Worm (Caenorhabditis elegans): ENCODE measurements around the gene brc-2.

Gene brc-2

DNA sequence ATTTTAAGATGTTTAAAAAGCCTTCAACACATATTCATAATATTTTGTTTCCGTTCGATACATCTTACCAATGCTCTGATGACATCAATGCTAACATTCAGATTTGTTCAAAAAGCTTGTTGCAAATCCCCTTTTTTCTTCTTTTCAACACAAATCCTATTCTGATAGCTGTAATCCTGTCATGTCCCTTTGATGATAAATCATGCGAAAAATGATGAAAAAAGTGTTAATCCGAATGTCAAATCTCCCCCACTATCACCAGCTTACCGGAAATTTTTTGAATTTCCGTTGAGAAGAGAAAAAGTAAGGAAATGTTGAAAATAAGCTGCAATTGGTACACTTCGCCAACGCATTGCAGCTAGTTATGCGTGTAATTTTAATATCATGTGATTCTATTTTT, 21.2 kb downstream of the brc-2 start:
- no peak for TF ChIP-seq egl-13 (tag; optimal IDR thresholded peaks at IDR 0.05)
- no peak for TF ChIP-seq pqm-1 (tag; optimal IDR thresholded peaks at IDR 0.05)
- TF ChIP-seq fkh-10 (GFP tag; optimal IDR thresholded peaks at IDR 0.05), result no peak
- no peak for TF ChIP-seq nhr-77 (tag; optimal IDR thresholded peaks at IDR 0.05)
- TF ChIP-seq fkh-8 (tag; optimal IDR thresholded peaks at IDR 0.05), result peak; percentile 63
- peak; percentile 56 for TF ChIP-seq dsc-1 (tag; optimal IDR thresholded peaks at IDR 0.05)
- TF ChIP-seq tlp-1 (tag; optimal IDR thresholded peaks at IDR 0.05), result no peak
- TF ChIP-seq efl-1 (optimal IDR thresholded peaks at IDR 0.05), result no peak
- peak in 1 of 2 experiments; percentile 63 for TF ChIP-seq efl-1 (GFP tag; optimal IDR thresholded peaks at IDR 0.05 in 1 of 2)
- peak; percentile 8 for TF ChIP-seq nhr-85 (tag)
- no peak for TF ChIP-seq ztf-11 (tag; optimal IDR thresholded peaks at IDR 0.05)
- TF ChIP-seq Y116A8C.19 (tag; optimal IDR thresholded peaks at IDR 0.05; ENCODE audit: borderline replicate concordance), result no peak
- no peak for TF ChIP-seq nhr-71 (tag; optimal IDR thresholded peaks at IDR 0.05)
- TF ChIP-seq fos-1 (tag; optimal IDR thresholded peaks at IDR 0.05), result no peak

DNA sequence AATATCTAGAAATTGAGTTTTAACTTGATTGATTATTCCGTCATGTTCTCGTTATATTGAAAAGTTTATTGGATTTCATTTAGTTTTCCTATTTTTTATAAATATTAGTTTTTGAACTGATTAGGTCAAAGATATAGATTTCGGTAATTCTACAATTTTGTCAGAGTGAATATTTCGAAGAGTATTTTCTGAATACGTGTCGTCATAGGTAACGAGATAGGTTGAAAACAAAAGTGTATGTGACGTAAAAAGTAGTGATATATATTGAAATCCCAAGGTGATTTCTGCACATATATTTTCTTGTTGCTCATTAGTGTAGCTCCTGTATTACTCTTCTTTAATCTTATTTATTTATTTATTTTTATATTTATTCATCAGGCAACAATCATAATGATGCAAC, 22.1 kb downstream of the brc-2 start, which contains the start of gene K04C2.7:
TSS of gene K04C2.7 (plus strand) at position 301 of the 400 bp plus-strand sequence.
- TF ChIP-seq C34B4.2 (tag; optimal IDR thresholded peaks at IDR 0.05) (no peak), fkh-8 (tag; optimal IDR thresholded peaks at IDR 0.05) (peak; percentile 49), hlh-4 (tag; optimal IDR thresholded peaks at IDR 0.05) (no peak), sup-37 (GFP tag; optimal IDR thresholded peaks at IDR 0.05) (no peak), dsc-1 (tag; optimal IDR thresholded peaks at IDR 0.05) (peak; percentile 2), nhr-47 (tag; optimal IDR thresholded peaks at IDR 0.05) (peak; percentile 4), nhr-77 (tag; optimal IDR thresholded peaks at IDR 0.05) (no peak), nhr-71 (tag; optimal IDR thresholded peaks at IDR 0.05) (peak; percentile 9), ceh-8 (GFP tag; optimal IDR thresholded peaks at IDR 0.05) (peak; percentile 3), F16B12.6 (tag; optimal IDR thresholded peaks at IDR 0.05) (no peak), tbx-2 (tag; optimal IDR thresholded peaks at IDR 0.05) (no peak), aha-1 (tag; optimal IDR thresholded peaks at IDR 0.05) (no peak)

DNA sequence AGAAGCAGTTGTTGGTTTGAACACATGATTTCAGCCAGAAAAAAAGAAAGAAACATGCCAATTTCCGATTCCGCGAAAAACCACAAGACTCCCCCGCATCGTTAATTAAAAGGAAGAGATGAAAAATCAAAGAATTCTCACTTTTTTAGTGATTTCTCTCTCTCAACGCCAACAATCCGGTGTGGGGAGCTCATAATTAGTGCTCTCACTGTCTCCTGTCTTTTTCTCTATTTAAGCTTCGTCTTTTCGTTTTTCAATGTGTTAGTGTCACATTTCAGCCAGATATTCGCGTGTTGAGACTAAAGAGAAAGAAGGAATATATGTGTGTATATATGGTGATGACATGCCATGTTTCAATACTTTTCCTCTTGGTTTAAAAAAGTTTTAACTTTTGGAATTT, 29.2 kb downstream of the brc-2 start:
- peak; percentile 34 to 59 for TF ChIP-seq lsy-2 (tag; optimal IDR thresholded peaks at IDR 0.05)
- peak; percentile 75 for TF ChIP-seq rnt-1 (tag; optimal IDR thresholded peaks at IDR 0.05)
- peak in 1 of 3 experiments; percentile 16 for TF ChIP-seq ceh-82 (tag; optimal IDR thresholded peaks at IDR 0.05)
- TF ChIP-seq aha-1 (tag; optimal IDR thresholded peaks at IDR 0.05), result no peak
- peak in 1 of 2 experiments; percentile 31 for TF ChIP-seq efl-1 (optimal IDR thresholded peaks at IDR 0.05)
- TF ChIP-seq efl-1 (GFP tag; optimal IDR thresholded peaks at IDR 0.05 in 1 of 2), result peak in 1 of 2 experiments; percentile 91
- peak; percentile 36 for TF ChIP-seq nhr-20 (tag; optimal IDR thresholded peaks at IDR 0.05)
- TF ChIP-seq C34B4.2 (tag; optimal IDR thresholded peaks at IDR 0.05), result no peak
- TF ChIP-seq nhr-11 (tag; optimal IDR thresholded peaks at IDR 0.05), result peak; percentile 50
- peak; percentile 5 for TF ChIP-seq dsc-1 (tag; optimal IDR thresholded peaks at IDR 0.05)
- peak; percentile 6 for TF ChIP-seq swsn-7 (tag; optimal IDR thresholded peaks at IDR 0.05)
- peak; percentile 60 for TF ChIP-seq snu-23 (GFP tag; optimal IDR thresholded peaks at IDR 0.05)
- TF ChIP-seq pag-3 (tag; optimal IDR thresholded peaks at IDR 0.05; ENCODE audit: borderline replicate concordance, insufficient read depth), result no peak
- TF ChIP-seq nhr-47 (tag; optimal IDR thresholded peaks at IDR 0.05), result peak; percentile 50
- peak; percentile 4 for TF ChIP-seq tbx-2 (tag; optimal IDR thresholded peaks at IDR 0.05)
- peak; percentile 32 for TF ChIP-seq fkh-8 (tag; optimal IDR thresholded peaks at IDR 0.05)
- TF ChIP-seq ztf-4 (tag; optimal IDR thresholded peaks at IDR 0.05), result peak; percentile 42
- TF ChIP-seq ama-1 (optimal IDR thresholded peaks at IDR 0.05), result peak; percentile 55
- TF ChIP-seq unc-30 (tag; optimal IDR thresholded peaks at IDR 0.05), result no peak
- peak; percentile 77 for TF ChIP-seq nhr-71 (tag; optimal IDR thresholded peaks at IDR 0.05)
- peak; percentile 81 for TF ChIP-seq lin-14 (GFP tag; optimal IDR thresholded peaks at IDR 0.05)
- no peak for TF ChIP-seq ces-1 (GFP tag; optimal IDR thresholded peaks at IDR 0.05)
- TF ChIP-seq nhr-19 (GFP tag; conservative IDR thresholded peaks at IDR 0.05), result no peak; the same call in 1 of the 2 replicates

DNA sequence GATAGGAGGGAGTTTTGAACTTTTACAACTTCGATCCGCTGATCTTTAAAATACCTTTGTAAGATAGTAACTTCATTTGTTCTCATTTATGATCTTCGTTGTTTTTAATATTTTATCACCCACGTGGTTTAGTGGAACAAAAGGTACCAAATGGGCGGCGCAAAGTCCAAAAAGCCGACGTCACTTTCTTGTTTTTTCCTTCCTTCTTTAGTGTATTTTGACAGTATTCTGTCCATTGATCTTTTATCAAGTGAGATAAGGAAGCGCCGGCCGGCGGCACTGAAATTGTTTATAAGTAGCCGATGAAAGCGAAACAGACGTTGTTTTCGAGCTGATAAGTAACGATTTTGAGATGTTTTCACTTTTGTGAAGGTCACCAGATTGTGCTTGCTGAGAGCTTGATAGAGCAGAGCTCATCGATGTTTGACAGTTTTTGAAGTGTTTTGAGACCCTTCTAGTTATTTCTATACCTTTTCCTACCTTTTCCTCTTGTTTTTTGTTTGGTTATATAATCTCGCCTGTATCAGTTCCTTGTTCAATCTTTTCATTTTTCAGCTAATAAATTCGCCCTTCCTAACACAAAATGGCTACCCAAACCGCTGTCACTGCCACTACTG, 30.3 kb downstream of the brc-2 start, which contains the start of gene K04C2.3:
TSS of gene K04C2.3 (plus strand) at position 556 of the 617 bp plus-strand sequence.
- TF ChIP-seq tbx-2 (tag; optimal IDR thresholded peaks at IDR 0.05), result peak; percentile 6
- TF ChIP-seq jun-1 (tag; optimal IDR thresholded peaks at IDR 0.05), result no peak
- TF ChIP-seq vab-15 (tag; optimal IDR thresholded peaks at IDR 0.05), result no peak
- no peak for TF ChIP-seq nhr-11 (tag; optimal IDR thresholded peaks at IDR 0.05)
- no peak for TF ChIP-seq C34B4.2 (tag; optimal IDR thresholded peaks at IDR 0.05)
- peak; percentile 6 for TF ChIP-seq nhr-20 (tag; optimal IDR thresholded peaks at IDR 0.05)
- TF ChIP-seq lin-15B (tag; optimal IDR thresholded peaks at IDR 0.05), result no peak
- no peak for TF ChIP-seq mab-9 (GFP tag; IDR thresholded peaks at IDR 0.05)
- no peak for TF ChIP-seq nhr-85 (tag)
- no peak for TF ChIP-seq sox-4 (tag; optimal IDR thresholded peaks at IDR 0.05)
- TF ChIP-seq lin-14 (GFP tag; optimal IDR thresholded peaks at IDR 0.05), result no peak
- TF ChIP-seq pax-3 (tag; optimal IDR thresholded peaks at IDR 0.05), result no peak
- peak; percentile 20 for TF ChIP-seq nhr-71 (tag; optimal IDR thresholded peaks at IDR 0.05)
- TF ChIP-seq fkh-10 (GFP tag; optimal IDR thresholded peaks at IDR 0.05), result no peak
- no peak for TF ChIP-seq nhr-28 (tag; optimal IDR thresholded peaks at IDR 0.05)
- peak; percentile 15; the same call in 1 of the 2 replicates for TF ChIP-seq nhr-19 (GFP tag; conservative IDR thresholded peaks at IDR 0.05)
- no peak for TF ChIP-seq unc-30 (tag; optimal IDR thresholded peaks at IDR 0.05)
- no peak for TF ChIP-seq fos-1 (tag; optimal IDR thresholded peaks at IDR 0.05)
- TF ChIP-seq unc-86 (tag; optimal IDR thresholded peaks at IDR 0.05), result no peak
- TF ChIP-seq pqm-1 (tag; optimal IDR thresholded peaks at IDR 0.05), result no peak
- TF ChIP-seq F16B12.6 (tag; optimal IDR thresholded peaks at IDR 0.05), result no peak
- no peak for TF ChIP-seq snu-23 (GFP tag; optimal IDR thresholded peaks at IDR 0.05)
- no peak for TF ChIP-seq ceh-82 (tag; optimal IDR thresholded peaks at IDR 0.05)

All from whole organism, L1 larva.